Worm (Caenorhabditis elegans) whole organism, L4 larva: ENCODE measurements around the gene T03F6.6.
"Not testable (repeated sequence)": the region's sequence is repeated elsewhere in the genome, so short reads cannot be mapped to it uniquely, and the experiment has no call there.

Experiments
- F49E8.2 ChIP-seq: sonication (generic microtip); optimal IDR thresholded peaks from 2 replicates; lab custom pipeline; 2016; ENCODE audit warnings: missing compliant biosample characterization, mild to moderate bottlenecking, missing genetic modification characterization, borderline replicate concordance
- aly-2 ChIP-seq: sonication (generic microtip); optimal IDR thresholded peaks from 2 replicates; lab custom pipeline; 2018; ENCODE audit warnings: missing biosample characterization, missing genetic modification characterization
- ama-1 ChIP-seq: fragments of 150-350 bp; optimal IDR thresholded peaks from 2 replicates; lab custom pipeline; 2014; ENCODE audit warnings: inconsistent platforms, mixed read lengths
- ceh-82 ChIP-seq: sonication (generic microtip); optimal IDR thresholded peaks from 2 replicates; lab custom pipeline; 2017; ENCODE audit warnings: missing biosample characterization, missing genetic modification characterization
- mep-1 ChIP-seq: fragments of 150-350 bp; sonication (generic microtip); optimal IDR thresholded peaks from 3 replicates; lab custom pipeline; 2014; ENCODE audit warnings: missing biosample characterization, missing genetic modification characterization
- nhr-10 ChIP-seq: fragments of 150-350 bp; optimal IDR thresholded peaks from 2 replicates; lab custom pipeline; 2014; ENCODE audit warnings: missing biosample characterization, missing genetic modification characterization
- nhr-76 ChIP-seq: fragments of 150-350 bp; optimal IDR thresholded peaks from 2 replicates; lab custom pipeline; 2014; ENCODE audit warnings: missing biosample characterization, missing genetic modification characterization
- php-3 ChIP-seq: fragments of 200-800 bp; sonication (Bioruptor generic); IDR thresholded peaks from 2 replicates; pipeline ENCODE4 v1.3.6; 2022; ENCODE audit warnings: missing genetic modification reagents, missing genetic modification characterization, missing compliant biosample characterization
- spr-1 ChIP-seq: sonication (generic microtip); optimal IDR thresholded peaks from 2 replicates; lab custom pipeline; 2016; ENCODE audit warnings: mild to moderate bottlenecking, missing genetic modification characterization, missing compliant biosample characterization
- unc-39 ChIP-seq: sonication (generic microtip); optimal IDR thresholded peaks from 2 replicates; lab custom pipeline; 2017; ENCODE audit warnings: missing biosample characterization, missing genetic modification characterization

DNA sequence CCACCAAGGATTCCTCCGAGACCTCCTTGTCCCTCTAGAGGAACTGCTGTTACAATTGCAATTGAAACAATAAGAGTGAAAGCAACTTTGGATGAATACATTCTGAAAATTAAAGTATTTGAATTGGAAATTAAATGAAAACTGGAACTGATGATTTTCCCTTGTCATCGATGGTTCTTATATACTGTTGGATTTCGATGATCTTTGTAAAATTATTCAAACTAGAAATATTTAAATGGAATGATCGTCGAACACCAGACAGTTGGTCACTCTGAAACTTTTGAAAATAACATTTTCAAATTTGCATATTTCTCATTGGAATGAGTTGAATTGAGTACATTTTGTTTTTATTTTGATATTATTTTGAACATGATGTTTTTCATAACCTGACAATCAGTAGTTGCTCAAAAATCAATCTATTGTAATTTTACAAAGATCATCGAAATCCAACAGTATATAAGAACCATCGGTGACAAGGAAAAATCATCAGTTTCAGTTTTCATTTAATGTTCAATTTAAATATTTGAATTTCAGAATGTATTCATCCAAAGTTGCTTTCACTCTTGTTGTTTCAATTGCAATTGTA, 21.7 kb upstream of the T03F6.6 start, which contains the start of the genes srlf-9 and srlf-10:
- not testable (repeated sequence) for TF ChIP-seq aly-2 (tag; lab: Kevin White, UChicago); nhr-76 (tag; lab: Kevin White, UChicago); spr-1 (tag; lab: Kevin White, UChicago); nhr-10 (tag; lab: Kevin White, UChicago); mep-1 (tag; lab: Kevin White, UChicago); ama-1; ceh-82; F49E8.2 (tag; lab: Kevin White, UChicago); php-3 (GFP tag; lab: Robert Waterston, UW); unc-39 (tag; lab: Kevin White, UChicago)
